Worm (Caenorhabditis elegans) whole organism, late embryonic: ENCODE results near the gene Y43F4A.4.

Experiments used
- C38D4.7 ChIP-seq: fragments of 200-800 bp; sonication (Bioruptor generic); optimal IDR thresholded peaks from 2 replicates; lab custom pipeline; 2018; ENCODE audit warnings: mild to moderate bottlenecking, missing genetic modification characterization, moderate library complexity, missing compliant biosample characterization
- K02D7.2 ChIP-seq: sonication (generic microtip); optimal IDR thresholded peaks from 2 replicates; lab custom pipeline; 2017; ENCODE audit warnings: mild to moderate bottlenecking, missing genetic modification characterization, missing compliant biosample characterization
- K09A11.1 ChIP-seq: sonication (generic microtip); optimal IDR thresholded peaks from 2 replicates; lab custom pipeline; 2017; ENCODE audit warnings: antibody characterized with exemption, mild to moderate bottlenecking, missing genetic modification characterization, missing compliant biosample characterization; ENCODE audit not compliant: insufficient read depth
- ama-1 ChIP-seq: fragments of 150-350 bp; optimal IDR thresholded peaks from 2 replicates; lab custom pipeline; 2014
- ceh-19 ChIP-seq: fragments of 200-800 bp; sonication (Bioruptor generic); optimal IDR thresholded peaks from 2 replicates; lab custom pipeline; 2018; ENCODE audit warnings: mild to moderate bottlenecking, missing genetic modification characterization, missing compliant biosample characterization
- ceh-22 ChIP-seq: sonication (generic microtip); optimal IDR thresholded peaks from 2 replicates; lab custom pipeline; 2017; ENCODE audit warnings: missing biosample characterization, missing genetic modification characterization
- ceh-31 ChIP-seq: sonication (generic microtip); optimal IDR thresholded peaks from 2 replicates; lab custom pipeline; 2016; ENCODE audit warnings: missing genetic modification characterization, missing compliant biosample characterization
- ceh-45 ChIP-seq: fragments of 200-800 bp; sonication (Bioruptor generic); IDR thresholded peaks from 2 replicates; pipeline ENCODE4 v1.3.6; 2022; ENCODE audit warnings: missing genetic modification reagents, missing genetic modification characterization, missing compliant biosample characterization
- ceh-6 ChIP-seq: fragments of 200-800 bp; sonication (Bioruptor generic); optimal IDR thresholded peaks from 2 replicates; lab custom pipeline; 2018; ENCODE audit warnings: mild to moderate bottlenecking, missing genetic modification characterization, missing compliant biosample characterization
- che-1 ChIP-seq: sonication (generic microtip); optimal IDR thresholded peaks from 2 replicates; lab custom pipeline; 2016; ENCODE audit warnings: mild to moderate bottlenecking, missing genetic modification characterization, missing compliant biosample characterization
- dmd-4 ChIP-seq: sonication (generic microtip); optimal IDR thresholded peaks from 2 replicates; lab custom pipeline; 2016; ENCODE audit warnings: borderline replicate concordance, missing genetic modification characterization, missing compliant biosample characterization
- elt-2 ChIP-seq: sonication (generic microtip); optimal IDR thresholded peaks from 2 replicates; lab custom pipeline; 2016; ENCODE audit warnings: missing genetic modification reagents, missing genetic modification characterization, missing compliant biosample characterization
- elt-4 ChIP-seq: sonication (generic microtip); optimal IDR thresholded peaks from 2 replicates; lab custom pipeline; 2016; ENCODE audit warnings: missing genetic modification characterization, missing compliant biosample characterization
- ets-4 ChIP-seq: sonication (generic microtip); optimal IDR thresholded peaks from 2 replicates; lab custom pipeline; 2016; ENCODE audit warnings: missing genetic modification characterization, missing compliant biosample characterization
- fax-1 ChIP-seq: sonication (generic microtip); optimal IDR thresholded peaks from 2 replicates; lab custom pipeline; 2016; ENCODE audit warnings: missing genotype, missing genetic modification characterization, missing compliant biosample characterization
- fkh-10 ChIP-seq: fragments of 150-350 bp; optimal IDR thresholded peaks from 2 replicates; lab custom pipeline; 2014; ENCODE audit warnings: missing biosample characterization, missing genetic modification reagents, missing genetic modification characterization
- hlh-15 ChIP-seq: sonication (generic microtip); optimal IDR thresholded peaks from 2 replicates; lab custom pipeline; 2016; ENCODE audit warnings: missing genetic modification characterization, missing compliant biosample characterization
- hlh-30 ChIP-seq: sonication (generic microtip); optimal IDR thresholded peaks from 2 replicates; lab custom pipeline; 2017; ENCODE audit warnings: antibody characterized with exemption, missing genetic modification characterization, missing compliant biosample characterization; ENCODE audit not compliant: insufficient read depth
- hlh-8 ChIP-seq: sonication (generic microtip); optimal IDR thresholded peaks from 2 replicates; lab custom pipeline; 2016; ENCODE audit warnings: missing genotype, missing genetic modification characterization, missing compliant biosample characterization
- lim-6 ChIP-seq: sonication (generic microtip); optimal IDR thresholded peaks from 2 replicates; lab custom pipeline; 2016; ENCODE audit warnings: missing genetic modification characterization, missing compliant biosample characterization
- lin-11 ChIP-seq: fragments of 200-800 bp; sonication (Bioruptor generic); optimal IDR thresholded peaks from 2 replicates; lab custom pipeline; 2018; ENCODE audit warnings: mild to moderate bottlenecking, missing genetic modification characterization, missing compliant biosample characterization
- madf-2 ChIP-seq: sonication (generic microtip); optimal IDR thresholded peaks from 2 replicates; lab custom pipeline; 2017; ENCODE audit warnings: missing genetic modification characterization, missing compliant biosample characterization
- mec-3 ChIP-seq: sonication (generic microtip); optimal IDR thresholded peaks from 2 replicates; lab custom pipeline; 2016; ENCODE audit warnings: borderline replicate concordance, missing genetic modification characterization, missing compliant biosample characterization
- nfya-1 ChIP-seq: sonication (generic microtip); optimal IDR thresholded peaks from 2 replicates; lab custom pipeline; 2017; ENCODE audit warnings: missing genetic modification characterization, mild to moderate bottlenecking, missing compliant biosample characterization, antibody characterized with exemption, moderate library complexity
- odd-2 ChIP-seq: sonication (generic microtip); optimal IDR thresholded peaks from 2 replicates; lab custom pipeline; 2017; ENCODE audit warnings: antibody characterized with exemption, mild to moderate bottlenecking, missing genetic modification characterization, missing compliant biosample characterization
- pat-9 ChIP-seq: fragments of 200-800 bp; sonication (Bioruptor generic); optimal IDR thresholded peaks from 2 replicates; lab custom pipeline; 2018; ENCODE audit warnings: mild to moderate bottlenecking, missing genetic modification characterization, moderate library complexity, missing compliant biosample characterization
- pax-1 ChIP-seq: fragments of 150-350 bp; optimal IDR thresholded peaks from 2 replicates; lab custom pipeline; 2014; ENCODE audit warnings: missing biosample characterization, missing genetic modification characterization
- pha-2 ChIP-seq: sonication (generic microtip); optimal IDR thresholded peaks from 2 replicates; lab custom pipeline; 2017; ENCODE audit warnings: mild to moderate bottlenecking, missing genetic modification characterization, missing compliant biosample characterization
- pros-1 ChIP-seq: fragments of 150-350 bp; optimal IDR thresholded peaks from 2 replicates; lab custom pipeline; 2014; ENCODE audit warnings: missing biosample characterization, missing genetic modification reagents, missing genetic modification characterization
- sdc-2 ChIP-seq: sonication (generic microtip); optimal IDR thresholded peaks from 2 replicates; lab custom pipeline; 2016; ENCODE audit warnings: missing genotype, missing genetic modification characterization, missing compliant biosample characterization
- syd-9 ChIP-seq: sonication (generic microtip); optimal IDR thresholded peaks from 2 replicates; lab custom pipeline; 2016; ENCODE audit warnings: mild to moderate bottlenecking, missing genetic modification characterization, moderate library complexity, missing compliant biosample characterization
- tbx-2 ChIP-seq: sonication (generic microtip); optimal IDR thresholded peaks from 2 replicates; lab custom pipeline; 2016; ENCODE audit warnings: missing genetic modification characterization, missing compliant biosample characterization
- tbx-7 ChIP-seq: sonication (generic microtip); optimal IDR thresholded peaks from 2 replicates; lab custom pipeline; 2016; ENCODE audit warnings: missing genotype, missing genetic modification characterization, missing compliant biosample characterization
- ttx-3 ChIP-seq: sonication (generic microtip); optimal IDR thresholded peaks from 2 replicates; lab custom pipeline; 2016; ENCODE audit warnings: missing genetic modification reagents, missing genetic modification characterization, missing compliant biosample characterization
- unc-55 ChIP-seq: sonication (generic microtip); optimal IDR thresholded peaks from 2 replicates; lab custom pipeline; 2017; ENCODE audit warnings: missing biosample characterization, missing genetic modification reagents, missing genetic modification characterization
- unc-86 ChIP-seq: sonication (generic microtip); optimal IDR thresholded peaks from 2 replicates; lab custom pipeline; 2016; ENCODE audit warnings: missing genetic modification characterization, missing compliant biosample characterization

Y43F4A.4 gene

ce11 chrIII:13258163-13258562 is 12.8 kb downstream of the Y43F4A.4 start (continued):
- TF ChIP-seq ceh-45 (GFP tag; lab: Robert Waterston, UW) (no peak), tbx-2 (no peak)

DNA sequence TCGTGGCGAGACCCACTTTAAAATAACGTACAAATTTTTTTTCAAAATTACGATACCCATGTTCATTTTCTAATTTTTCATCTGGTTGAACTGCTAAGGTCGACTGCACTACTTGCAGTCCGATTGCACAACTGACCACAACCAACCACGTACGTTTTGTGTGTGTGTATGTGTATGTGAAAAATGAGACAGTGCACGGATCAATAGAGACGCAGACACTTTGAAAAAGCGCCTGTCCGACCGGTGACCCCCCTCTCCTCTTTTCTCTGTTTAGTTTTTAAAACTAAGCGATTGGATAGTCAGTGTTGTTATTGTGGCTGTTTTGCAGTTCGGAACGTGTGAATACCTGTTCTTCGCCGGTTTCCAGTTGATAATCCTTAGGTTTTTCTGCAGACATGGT is 13.4 kb downstream of the Y43F4A.4 start:
- TF ChIP-seq nfya-1 (tag; lab: Kevin White, UChicago), result peak; percentile 29
- no peak for TF ChIP-seq dmd-4 (tag; lab: Kevin White, UChicago)
- TF ChIP-seq K09A11.1 (tag; lab: Kevin White, UChicago), result no peak
- TF ChIP-seq, all 69 proteins: peak for 1

DNA sequence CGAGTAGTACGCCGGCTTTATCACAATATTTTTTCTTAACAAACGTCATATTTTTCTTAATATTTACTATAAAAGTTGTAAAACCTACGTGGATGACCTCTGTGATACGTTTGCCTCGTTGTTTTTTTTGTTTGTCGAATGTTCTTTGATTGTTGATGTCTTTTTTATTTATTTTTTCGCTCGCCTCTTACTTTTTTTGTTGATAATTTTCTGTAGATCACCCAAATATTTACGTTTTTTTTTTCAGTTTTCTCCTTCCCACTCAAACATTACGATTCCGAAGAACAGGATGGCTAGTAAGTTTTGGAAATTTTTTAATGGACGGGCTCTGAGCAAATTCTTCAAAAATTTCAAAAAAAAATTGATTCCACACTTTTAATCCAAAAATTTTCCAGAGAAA is 15.0 kb downstream of the Y43F4A.4 start:
- TF ChIP-seq sdc-2 (tag; lab: Kevin White, UChicago), result no peak
- no peak for TF ChIP-seq syd-9
- TF ChIP-seq ama-1, result no peak
- no peak for TF ChIP-seq elt-2 (tag; lab: Kevin White, UChicago)
- no peak for TF ChIP-seq pros-1 (tag; lab: Kevin White, UChicago)
- TF ChIP-seq lin-11 (tag; lab: Kevin White, UChicago), result no peak
- no peak for TF ChIP-seq lim-6 (tag; lab: Kevin White, UChicago)
- no peak for TF ChIP-seq dmd-4 (tag; lab: Kevin White, UChicago)
- TF ChIP-seq ceh-31 (tag; lab: Kevin White, UChicago), result no peak
- TF ChIP-seq ets-4 (tag; lab: Kevin White, UChicago), result no peak
- TF ChIP-seq hlh-15, result no peak

DNA sequence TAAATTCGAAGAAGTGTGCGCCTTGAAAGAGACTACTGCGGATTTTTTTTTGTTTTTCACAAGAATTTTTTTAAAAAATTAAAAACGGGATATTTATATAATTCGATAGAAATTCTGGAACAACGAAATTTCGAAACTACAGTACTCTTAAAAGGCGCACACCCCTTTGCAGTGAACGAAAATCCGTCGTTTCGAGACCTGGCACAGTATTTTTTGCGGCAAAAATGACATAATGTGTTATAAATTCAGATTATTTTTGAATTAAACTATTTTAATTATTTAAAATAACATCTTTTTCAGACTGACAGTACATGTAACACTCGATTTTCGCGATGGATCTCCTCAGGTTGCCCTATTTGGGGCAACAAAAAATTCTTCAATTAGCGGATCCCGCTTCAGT is 17.6 kb downstream of the Y43F4A.4 start, which contains the start of gene F56A8.4:
Gene F56A8.4 (plus strand): TSS at position 301 of the 400 bp plus-strand sequence.
- TF ChIP-seq madf-2 (tag; lab: Kevin White, UChicago) (no peak), unc-55 (GFP tag; lab: Kevin White, UChicago) (no peak), mec-3 (tag; lab: Kevin White, UChicago) (no peak), tbx-7 (no peak), elt-4 (tag; lab: Kevin White, UChicago) (no peak), hlh-30 (no peak), pat-9 (tag; lab: Kevin White, UChicago) (no peak), ceh-31 (tag; lab: Kevin White, UChicago) (no peak), C38D4.7 (GFP tag; lab: Kevin White, UChicago) (no peak), pha-2 (tag; lab: Kevin White, UChicago) (no peak), odd-2 (tag; lab: Kevin White, UChicago) (no peak), ceh-22 (tag; lab: Kevin White, UChicago) (no peak)
- TF ChIP-seq, all 69 proteins: peak for 0

DNA sequence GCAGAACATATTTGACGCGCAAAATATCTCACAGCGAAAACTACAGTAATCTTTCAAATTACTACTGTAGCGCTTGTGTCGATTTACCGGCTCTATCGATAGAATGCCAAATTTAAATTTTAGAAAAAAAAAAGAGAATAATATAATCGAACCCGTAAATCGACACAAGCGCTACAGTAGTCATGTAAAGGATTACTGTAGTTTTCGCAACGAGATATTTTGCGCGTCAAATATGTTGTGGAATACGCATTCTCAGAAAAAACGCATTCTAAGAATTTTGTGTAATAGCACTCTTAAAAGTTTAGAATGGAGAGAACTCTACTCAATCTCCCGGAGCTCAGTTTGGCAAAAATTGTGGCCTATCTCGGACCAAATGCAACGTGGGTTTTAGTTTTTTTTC is 20.2 kb downstream of the Y43F4A.4 start, which contains the start of gene F56A8.5:
Gene F56A8.5 (plus strand): TSS at position 301 of the 400 bp plus-strand sequence.
- TF ChIP-seq hlh-30 (no peak), che-1 (no peak), ets-4 (tag; lab: Kevin White, UChicago) (no peak), fkh-10 (no peak), pax-1 (tag; lab: Kevin White, UChicago) (no peak), unc-86 (tag; lab: Kevin White, UChicago) (no peak), K02D7.2 (tag; lab: Kevin White, UChicago) (no peak), ceh-6 (GFP tag; lab: Kevin White, UChicago) (no peak), fax-1 (tag; lab: Kevin White, UChicago) (no peak), ttx-3 (no peak), hlh-8 (tag; lab: Kevin White, UChicago) (no peak), ceh-19 (no peak)
